Worm (Caenorhabditis elegans) whole organism, young adult: ENCODE data around the gene C50C3.1.
A peak's percentile ranks its signal among the peaks of the same experiment; 100 is the strongest.

Source experiments
- B0035.1 ChIP-seq: sonication (generic microtip); optimal IDR thresholded peaks from 2 replicates; lab custom pipeline; 2016; ENCODE audit warnings: missing genetic modification characterization, mild to moderate bottlenecking, missing compliant biosample characterization, missing genotype, missing genetic modification reagents
- B0261.1 ChIP-seq: sonication (generic microtip); optimal IDR thresholded peaks from 2 replicates; lab custom pipeline; 2016; ENCODE audit warnings: mild to moderate bottlenecking, missing genetic modification characterization, moderate library complexity, missing compliant biosample characterization
- C17E4.6 ChIP-seq: fragments of 200-800 bp; sonication (Bioruptor generic); IDR thresholded peaks from 2 replicates; pipeline ENCODE4 v1.3.6; 2022; ENCODE audit warnings: missing genetic modification reagents, missing genetic modification characterization, missing compliant biosample characterization
- Y53G8AR.9 ChIP-seq: fragments of 200-800 bp; sonication (Bioruptor generic); conservative IDR thresholded peaks from 2 replicates; pipeline ENCODE4 v1.3.6; 2022; ENCODE audit warnings: missing genetic modification reagents, missing genetic modification characterization, missing compliant biosample characterization
- ZK185.1 ChIP-seq: sonication (generic microtip); optimal IDR thresholded peaks from 2 replicates; lab custom pipeline; 2016; ENCODE audit warnings: mild to moderate bottlenecking, missing genetic modification characterization, missing compliant biosample characterization; ENCODE audit not compliant: poor library complexity, severe bottlenecking
- athp-1 ChIP-seq: sonication (generic microtip); optimal IDR thresholded peaks from 2 replicates; lab custom pipeline; 2017; ENCODE audit warnings: mild to moderate bottlenecking, missing genetic modification characterization, missing compliant biosample characterization
- attf-3 ChIP-seq: fragments of 200-800 bp; sonication (Bioruptor generic); conservative IDR thresholded peaks from 2 replicates; pipeline ENCODE4 v1.3.6; 2022; ENCODE audit warnings: missing genetic modification reagents, missing genetic modification characterization, missing compliant biosample characterization
- attf-5 ChIP-seq: fragments of 200-800 bp; sonication (Bioruptor generic); optimal IDR thresholded peaks from 2 replicates; lab custom pipeline; 2018; ENCODE audit warnings: mild to moderate bottlenecking, missing genetic modification characterization, missing compliant biosample characterization
- cebp-1 ChIP-seq, 2 experiments: fragments of 200-800 bp in 1 of 2; sonication (Bioruptor generic) in 1 of 2; sonication (generic microtip) in 1 of 2; IDR thresholded peaks in 1 of 2; optimal IDR thresholded peaks in 1 of 2; 2 replicates each; pipeline versions ENCODE4 v1.3.6 to Lab custom; 2017 to 2022; ENCODE audit warnings: missing compliant biosample characterization in 2 of 2, missing genetic modification characterization in 2 of 2, mild to moderate bottlenecking in 1 of 2, missing genetic modification reagents in 1 of 2, moderate library complexity in 1 of 2
- ceh-100 ChIP-seq: fragments of 200-800 bp; sonication (Bioruptor generic); IDR thresholded peaks from 2 replicates; pipeline ENCODE4 v1.3.6; 2022; ENCODE audit warnings: missing genetic modification reagents, missing genetic modification characterization, missing compliant biosample characterization
- ceh-58 ChIP-seq: fragments of 200-800 bp; sonication (Bioruptor generic); IDR thresholded peaks from 2 replicates; pipeline ENCODE4 v1.3.6; 2022; ENCODE audit warnings: missing genetic modification characterization, missing compliant biosample characterization
- ceh-79 ChIP-seq: sonication (generic microtip); optimal IDR thresholded peaks from 2 replicates; lab custom pipeline; 2017; ENCODE audit warnings: mild to moderate bottlenecking, missing genetic modification characterization, missing compliant biosample characterization
- ceh-91 ChIP-seq: fragments of 200-800 bp; sonication (Bioruptor generic); IDR thresholded peaks from 2 replicates; pipeline ENCODE4 v1.3.6; 2022; ENCODE audit warnings: missing genetic modification reagents, missing genetic modification characterization, missing compliant biosample characterization
- die-1 ChIP-seq: sonication (generic microtip); optimal IDR thresholded peaks from 2 replicates; lab custom pipeline; 2016; ENCODE audit warnings: missing genotype, mild to moderate bottlenecking, missing genetic modification characterization, missing compliant biosample characterization
- egl-44 ChIP-seq: fragments of 200-800 bp; sonication (Bioruptor generic); IDR thresholded peaks from 2 replicates; pipeline ENCODE4 v1.3.6; 2022; ENCODE audit warnings: missing genetic modification reagents, missing genetic modification characterization, missing compliant biosample characterization
- ekl-4 ChIP-seq: fragments of 200-800 bp; sonication (Bioruptor generic); IDR thresholded peaks from 2 replicates; pipeline ENCODE4 v1.3.6; 2022; ENCODE audit warnings: missing genetic modification reagents, missing genetic modification characterization, missing compliant biosample characterization
- ets-4 ChIP-seq: fragments of 200-800 bp; sonication (Bioruptor generic); optimal IDR thresholded peaks from 2 replicates; lab custom pipeline; 2018; ENCODE audit warnings: mild to moderate bottlenecking, missing genetic modification characterization, missing compliant biosample characterization
- hlh-26 ChIP-seq: fragments of 200-800 bp; sonication (Bioruptor generic); conservative IDR thresholded peaks from 2 replicates; pipeline ENCODE4 v1.3.6; 2022; ENCODE audit warnings: missing genetic modification reagents, missing genetic modification characterization, missing compliant biosample characterization
- hmg-1.2 ChIP-seq: fragments of 200-800 bp; sonication (Bioruptor generic); IDR thresholded peaks from 2 replicates; pipeline ENCODE4 v1.3.6; 2022; ENCODE audit warnings: missing genetic modification reagents, missing genetic modification characterization, missing compliant biosample characterization
- hsf-1 ChIP-seq: fragments of 200-800 bp; sonication (Bioruptor generic); IDR thresholded peaks from 2 replicates; pipeline ENCODE4 v1.3.6; 2022; ENCODE audit warnings: missing genetic modification reagents, missing genetic modification characterization, missing compliant biosample characterization
- lin-35 ChIP-seq, 3 experiments: fragments of 150-350 bp in 2 of 3; sonication (generic microtip) in 1 of 3; optimal IDR thresholded peaks; 2 replicates each; lab custom pipeline; 2014 to 2018; ENCODE audit warnings: missing biosample characterization in 3 of 3, missing genetic modification characterization in 3 of 3, missing genetic modification reagents in 3 of 3
- lin-54 ChIP-seq: fragments of 200-800 bp; sonication (Bioruptor generic); optimal IDR thresholded peaks from 2 replicates; lab custom pipeline; 2018; ENCODE audit warnings: mild to moderate bottlenecking, missing genetic modification characterization, missing compliant biosample characterization
- madf-3 ChIP-seq: fragments of 200-800 bp; sonication (Bioruptor generic); IDR thresholded peaks from 2 replicates; pipeline ENCODE4 v1.3.6; 2022; ENCODE audit warnings: missing genetic modification reagents, missing genetic modification characterization, missing compliant biosample characterization
- madf-6 ChIP-seq: fragments of 200-800 bp; sonication (Bioruptor generic); IDR thresholded peaks from 2 replicates; pipeline ENCODE4 v1.3.6; 2022; ENCODE audit warnings: missing genetic modification reagents, missing genetic modification characterization, missing compliant biosample characterization
- mcd-1 ChIP-seq: fragments of 200-800 bp; sonication (Bioruptor generic); IDR thresholded peaks from 2 replicates; pipeline ENCODE4 v1.3.6; 2022; ENCODE audit warnings: missing genetic modification reagents, missing genetic modification characterization, missing compliant biosample characterization
- mxl-1 ChIP-seq: sonication (generic microtip); optimal IDR thresholded peaks from 2 replicates; lab custom pipeline; 2016; ENCODE audit warnings: missing genetic modification characterization, missing compliant biosample characterization
- nfya-2 ChIP-seq: fragments of 200-800 bp; sonication (Bioruptor generic); IDR thresholded peaks from 2 replicates; pipeline ENCODE4 v1.3.6; 2022; ENCODE audit warnings: missing genetic modification reagents, missing genetic modification characterization, missing compliant biosample characterization
- nfyb-1 ChIP-seq: fragments of 200-800 bp; sonication (Bioruptor generic); IDR thresholded peaks from 2 replicates; pipeline ENCODE4 v1.3.6; 2022; ENCODE audit warnings: missing genetic modification reagents, missing genetic modification characterization, missing compliant biosample characterization
- nhr-80 ChIP-seq: sonication (generic microtip); optimal IDR thresholded peaks from 2 replicates; lab custom pipeline; 2016; ENCODE audit warnings: missing genetic modification characterization, missing compliant biosample characterization
- nhr-90 ChIP-seq: sonication (generic microtip); optimal IDR thresholded peaks from 2 replicates; lab custom pipeline; 2016; ENCODE audit warnings: missing genotype, mild to moderate bottlenecking, missing genetic modification characterization, missing compliant biosample characterization
- pbrm-1 ChIP-seq: fragments of 200-800 bp; sonication (Bioruptor generic); IDR thresholded peaks from 2 replicates; pipeline ENCODE4 v1.3.6; 2022; ENCODE audit warnings: missing genetic modification reagents, missing genetic modification characterization, missing compliant biosample characterization
- pha-4 ChIP-seq: fragments of 150-350 bp; sonication (generic microtip); optimal IDR thresholded peaks from 2 replicates; lab custom pipeline; 2014; ENCODE audit warnings: missing biosample characterization, missing genetic modification reagents, missing genetic modification characterization
- rcor-1 ChIP-seq: fragments of 200-800 bp; sonication (Bioruptor generic); IDR thresholded peaks from 2 replicates; pipeline ENCODE4 v1.3.6; 2022; ENCODE audit warnings: missing genetic modification reagents, missing genetic modification characterization, missing compliant biosample characterization
- snpc-1.1 ChIP-seq: sonication (generic microtip); optimal IDR thresholded peaks from 2 replicates; lab custom pipeline; 2017; ENCODE audit warnings: missing genetic modification characterization, mild to moderate bottlenecking, missing compliant biosample characterization, antibody characterized with exemption, moderate library complexity, missing genotype, missing genetic modification reagents; ENCODE audit not compliant: insufficient read depth
- snpc-3.4 ChIP-seq: sonication (generic microtip); optimal IDR thresholded peaks from 2 replicates; lab custom pipeline; 2017; ENCODE audit warnings: missing genetic modification characterization, mild to moderate bottlenecking, missing compliant biosample characterization, antibody characterized with exemption, moderate library complexity, missing genotype, missing genetic modification reagents
- tbp1 ChIP-seq: fragments of 200-800 bp; sonication (Bioruptor generic); optimal IDR thresholded peaks from 2 replicates; lab custom pipeline; 2018; ENCODE audit warnings: mild to moderate bottlenecking, missing genetic modification characterization, missing compliant biosample characterization
- tlf-1 ChIP-seq: fragments of 200-800 bp; sonication (Bioruptor generic); optimal IDR thresholded peaks from 2 replicates; lab custom pipeline; 2018; ENCODE audit warnings: mild to moderate bottlenecking, missing genetic modification characterization, missing compliant biosample characterization
- unc-62 ChIP-seq: fragments of 150-350 bp; optimal IDR thresholded peaks from 2 replicates; lab custom pipeline; 2014; ENCODE audit warnings: missing biosample characterization, missing genetic modification reagents, missing genetic modification characterization
- ztf-25 ChIP-seq: fragments of 200-800 bp; sonication (Bioruptor generic); IDR thresholded peaks from 2 replicates; pipeline ENCODE4 v1.3.6; 2022; ENCODE audit warnings: missing genetic modification reagents, missing genetic modification characterization, missing compliant biosample characterization

Gene C50C3.1

ce11 chrIII:8237827-8238226 is 46.0 kb downstream of the C50C3.1 start, which contains the start of gene tsp-2:
Gene tsp-2 (minus strand): TSS chrIII:8237935.
- TF ChIP-seq pha-4 = peak; percentile 47
- TF ChIP-seq cebp-1 (GFP tag; IDR thresholded peaks at IDR 0.05; lab: Robert Waterston, UW) = peak; percentile 15; the same call in 1 of the 2 replicates
- peak; percentile 68 for TF ChIP-seq cebp-1 (tag; optimal IDR thresholded peaks at IDR 0.05; lab: Kevin White, UChicago)
- no peak for TF ChIP-seq hlh-26 (GFP tag; lab: Robert Waterston, UW)
- peak; percentile 80 for TF ChIP-seq unc-62 (GFP tag; lab: Kevin White, UChicago)
- no peak for TF ChIP-seq madf-3 (GFP tag; lab: Robert Waterston, UW)
- TF ChIP-seq nhr-80 (tag; lab: Kevin White, UChicago) = peak; percentile 79

- no peak for TF ChIP-seq nhr-90 (tag; lab: Kevin White, UChicago)
- no peak for TF ChIP-seq B0261.1 (tag; lab: Kevin White, UChicago)
- no peak for TF ChIP-seq snpc-1.1 (tag; lab: Kevin White, UChicago)
- no peak for TF ChIP-seq lin-35 (GFP tag; optimal IDR thresholded peaks at IDR 0.05; lab: Kevin White, UChicago)
- TF ChIP-seq, all 124 proteins: peak for 0
Measured at ce11 chrIII:8239325-8239724, 47.5 kb downstream of the C50C3.1 start, which contains the start of gene tsp-1. Gene tsp-1 (minus strand): TSS chrIII:8239423.

- TF ChIP-seq nhr-80 (tag; lab: Kevin White, UChicago) (peak; percentile 28), lin-54 (GFP tag; lab: Kevin White, UChicago) (no peak)
Measured at ce11 chrIII:8240247-8240646, 48.5 kb downstream of the C50C3.1 start.

ce11 chrIII:8240948-8241347 is 49.2 kb downstream of the C50C3.1 start:
- TF ChIP-seq ceh-79 (tag; lab: Kevin White, UChicago) (no peak), madf-3 (GFP tag; lab: Robert Waterston, UW) (no peak), ztf-25 (GFP tag; lab: Robert Waterston, UW) (no peak), ZK185.1 (tag; lab: Kevin White, UChicago) (no peak), ceh-91 (GFP tag; lab: Robert Waterston, UW) (no peak), B0035.1 (tag; lab: Kevin White, UChicago) (no peak), ceh-100 (GFP tag; lab: Robert Waterston, UW) (no peak), ets-4 (GFP tag; lab: Kevin White, UChicago) (no peak), egl-44 (GFP tag; lab: Robert Waterston, UW) (no peak)

- TF ChIP-seq nhr-80 (tag; lab: Kevin White, UChicago) (peak; percentile 46), tbp1 (GFP tag; lab: Kevin White, UChicago) (peak; percentile 25), die-1 (tag; lab: Kevin White, UChicago) (no peak), attf-5 (peak; percentile 16), athp-1 (tag; lab: Kevin White, UChicago) (no peak), C17E4.6 (GFP tag; lab: Robert Waterston, UW) (no peak), rcor-1 (no peak), snpc-3.4 (tag; lab: Kevin White, UChicago) (peak; percentile 33), Y53G8AR.9 (GFP tag; lab: Robert Waterston, UW) (peak; percentile 69), mcd-1 (GFP tag; lab: Robert Waterston, UW) (peak; percentile 28; the same call in 1 of the 2 replicates), hsf-1 (peak; percentile 40; the same call in 1 of the 2 replicates), pbrm-1 (peak; percentile 26; the same call in 1 of the 2 replicates), nfya-2 (GFP tag; lab: Robert Waterston, UW) (0 out of 2 replicates have a peak, but pooled peaks have one; percentile 69), ceh-58 (GFP tag; lab: Robert Waterston, UW) (0 out of 2 replicates have a peak, but pooled peaks have one; percentile 51), ets-4 (GFP tag; lab: Kevin White, UChicago) (no peak), lin-54 (GFP tag; lab: Kevin White, UChicago) (peak; percentile 61), madf-6 (peak; percentile 49; the same call in 1 of the 2 replicates), tlf-1 (GFP tag; lab: Kevin White, UChicago) (peak; percentile 35), nfyb-1 (0 out of 2 replicates have a peak, but pooled peaks have one; percentile 31), ekl-4 (GFP tag; lab: Robert Waterston, UW) (peak; percentile 56), mxl-1 (no peak), attf-3 (0 out of 2 replicates have a peak, but pooled peaks have one; percentile 19), hmg-1.2 (peak; percentile 38)
Measured at ce11 chrIII:8242809-8243208, 51.0 kb downstream of the C50C3.1 start, which contains the start of gene C02F5.12. Gene C02F5.12 (minus strand): TSS chrIII:8243029.
